Fruit fly (Drosophila melanogaster) whole organism, embryonic: Measurements from ENCODE around the gene mRpS23.

Experiments used
- Awh ChIP-seq: fragments of 200-800 bp; sonication (Bioruptor generic); IDR thresholded peaks from 2 replicates; pipeline ENCODE4, ENCODE4 v1.3.6; 2022; ENCODE audit warnings: missing biosample characterization, missing genetic modification characterization
- BEAF-32 ChIP-seq: fragments of 200-800 bp; sonication (Bioruptor generic); optimal IDR thresholded peaks from 3 replicates; lab custom pipeline; 2017; ENCODE audit warnings: missing biosample characterization, missing genetic modification characterization, mild to moderate bottlenecking, moderate library complexity, missing genetic modification reagents
- CG12155 ChIP-seq: fragments of 200-800 bp; sonication (Bioruptor generic); optimal IDR thresholded peaks from 3 replicates; lab custom pipeline; 2016; ENCODE audit warnings: missing biosample characterization, missing genetic modification characterization
- CG1233 ChIP-seq: fragments of 200-800 bp; sonication (Bioruptor generic); optimal IDR thresholded peaks from 4 replicates; lab custom pipeline; 2018; ENCODE audit warnings: missing biosample characterization, mild to moderate bottlenecking, missing genetic modification characterization
- CG12659 ChIP-seq: fragments of 200-800 bp; sonication (Bioruptor generic); optimal IDR thresholded peaks from 3 replicates; lab custom pipeline; 2017; ENCODE audit warnings: mild to moderate bottlenecking, missing biosample characterization, missing genetic modification reagents, missing genetic modification characterization
- CG15514 ChIP-seq: fragments of 200-800 bp; sonication (Bioruptor generic); optimal IDR thresholded peaks from 3 replicates; lab custom pipeline; 2017; ENCODE audit warnings: missing biosample characterization, missing genetic modification characterization, mild to moderate bottlenecking, moderate library complexity, missing genetic modification reagents
- CG1603 ChIP-seq: fragments of 200-800 bp; sonication (Bioruptor generic); optimal IDR thresholded peaks from 2 replicates; lab custom pipeline; 2019; ENCODE audit warnings: missing biosample characterization, mild to moderate bottlenecking, missing genetic modification characterization, moderate library complexity
- CG16815 ChIP-seq: fragments of 200-800 bp; sonication (Bioruptor generic); optimal IDR thresholded peaks from 3 replicates; lab custom pipeline; 2017; ENCODE audit warnings: missing biosample characterization, mild to moderate bottlenecking, missing genetic modification characterization
- CG17186 ChIP-seq: fragments of 200-800 bp; sonication (Bioruptor generic); optimal IDR thresholded peaks from 3 replicates; lab custom pipeline; 2017; ENCODE audit warnings: missing biosample characterization, missing genetic modification reagents, missing genetic modification characterization
- CG17385 ChIP-seq: fragments of 200-800 bp; sonication (Bioruptor generic); optimal IDR thresholded peaks from 3 replicates; lab custom pipeline; 2018; ENCODE audit warnings: missing biosample characterization, mild to moderate bottlenecking, missing genetic modification characterization
- CG17829 ChIP-seq: fragments of 200-800 bp; optimal IDR thresholded peaks from 2 replicates; lab custom pipeline; 2019; ENCODE audit warnings: missing biosample characterization, mild to moderate bottlenecking, missing genetic modification characterization, moderate library complexity
- CG2116 ChIP-seq: fragments of 200-800 bp; sonication (Bioruptor generic); optimal IDR thresholded peaks from 3 replicates; lab custom pipeline; 2018; ENCODE audit warnings: missing biosample characterization, mild to moderate bottlenecking, missing genetic modification characterization
- CG34224 ChIP-seq: fragments of 200-800 bp; sonication (Bioruptor generic); IDR thresholded peaks from 3 replicates; pipeline ENCODE4 v1.3.6; 2022; ENCODE audit warnings: missing biosample characterization, missing genetic modification characterization; ENCODE audit not compliant: partially characterized antibody
- CG34422 ChIP-seq: fragments of 200-800 bp; sonication (Bioruptor generic); IDR thresholded peaks from 3 replicates; pipeline ENCODE4 v1.3.6; 2022; ENCODE audit warnings: missing biosample characterization, missing genetic modification characterization
- CG4404 ChIP-seq: fragments of 200-800 bp; sonication (Bioruptor generic); IDR thresholded peaks from 2 replicates; pipeline ENCODE4 v1.3.6; 2022; ENCODE audit warnings: missing biosample characterization, missing genetic modification characterization
- CG4617 ChIP-seq: fragments of 200-800 bp; sonication (Bioruptor generic); optimal IDR thresholded peaks from 3 replicates; lab custom pipeline; 2016; ENCODE audit warnings: missing biosample characterization, missing genetic modification characterization, borderline replicate concordance
- CG4707 ChIP-seq: fragments of 200-800 bp; sonication (Bioruptor generic); optimal IDR thresholded peaks from 2 replicates; lab custom pipeline; 2018; ENCODE audit warnings: missing biosample characterization, mild to moderate bottlenecking, missing genetic modification characterization, moderate library complexity
- CG4730 ChIP-seq: fragments of 200-800 bp; sonication (Bioruptor generic); IDR thresholded peaks from 2 replicates; pipeline ENCODE4 v1.3.6; 2022; ENCODE audit warnings: missing biosample characterization, missing genetic modification characterization
- CG7928 ChIP-seq: fragments of 200-800 bp; sonication (Bioruptor generic); optimal IDR thresholded peaks from 2 replicates; lab custom pipeline; 2017; ENCODE audit warnings: missing biosample characterization, mild to moderate bottlenecking, missing genetic modification characterization
- CG8924 ChIP-seq: fragments of 200-800 bp; optimal IDR thresholded peaks from 3 replicates; lab custom pipeline; 2019; ENCODE audit warnings: missing biosample characterization, mild to moderate bottlenecking, missing genetic modification characterization, moderate library complexity
- Dip2 ChIP-seq: fragments of 200-800 bp; sonication (Bioruptor generic); IDR thresholded peaks from 2 replicates; pipeline ENCODE4 v1.3.6; 2022; ENCODE audit warnings: missing biosample characterization, missing genetic modification characterization
- Dp ChIP-seq: fragments of 200-800 bp; sonication (Bioruptor generic); optimal IDR thresholded peaks from 2 replicates; lab custom pipeline; 2018; ENCODE audit warnings: missing biosample characterization, mild to moderate bottlenecking, missing genetic modification characterization, moderate library complexity
- Dref ChIP-seq: fragments of 200-800 bp; sonication (Bioruptor generic); IDR thresholded peaks from 2 replicates; pipeline ENCODE4 v1.3.6; 2022; ENCODE audit warnings: missing biosample characterization, missing genetic modification characterization
- Ets65A ChIP-seq: fragments of 200-800 bp; sonication (Bioruptor generic); peaks from one replicate; lab custom pipeline; 2016; ENCODE audit warnings: missing biosample characterization, missing genetic modification characterization
- Ets97D ChIP-seq: fragments of 200-800 bp; sonication (Bioruptor generic); optimal IDR thresholded peaks from 3 replicates; lab custom pipeline; 2016; ENCODE audit warnings: missing biosample characterization, missing genetic modification characterization
- HLH3B ChIP-seq: fragments of 200-800 bp; sonication (Bioruptor generic); IDR thresholded peaks from 2 replicates; pipeline ENCODE4 v1.3.6; 2022; ENCODE audit warnings: missing biosample characterization, missing genetic modification characterization
- HLH4C ChIP-seq: fragments of 200-800 bp; sonication (Bioruptor generic); IDR thresholded peaks from 3 replicates; pipeline ENCODE4 v1.3.6; 2022; ENCODE audit warnings: missing biosample characterization, missing genetic modification characterization; ENCODE audit not compliant: partially characterized antibody
- HmgZ ChIP-seq: fragments of 200-800 bp; sonication (Bioruptor generic); optimal IDR thresholded peaks from 2 replicates; lab custom pipeline; 2018; ENCODE audit warnings: missing biosample characterization, mild to moderate bottlenecking, missing genetic modification characterization
- Lhr ChIP-seq: fragments of 200-800 bp; sonication (Bioruptor generic); optimal IDR thresholded peaks from 3 replicates; lab custom pipeline; 2017; ENCODE audit warnings: mild to moderate bottlenecking, missing biosample characterization, missing genetic modification reagents, missing genetic modification characterization
- MBD-R2 ChIP-seq: fragments of 200-800 bp; sonication (Bioruptor generic); IDR thresholded peaks from 2 replicates; pipeline ENCODE4 v1.3.6; 2022; ENCODE audit warnings: missing biosample characterization, missing genetic modification characterization
- NK7.1 ChIP-seq: fragments of 200-800 bp; sonication (Bioruptor generic); optimal IDR thresholded peaks from 3 replicates; lab custom pipeline; 2016; ENCODE audit warnings: missing biosample characterization, missing genetic modification characterization
- Sry-β ChIP-seq: fragments of 200-800 bp; sonication (Bioruptor generic); optimal IDR thresholded peaks from 2 replicates; lab custom pipeline; 2018; ENCODE audit warnings: missing biosample characterization, mild to moderate bottlenecking, missing genetic modification characterization, moderate library complexity
- Ssrp ChIP-seq: fragments of 200-800 bp; sonication (Bioruptor generic); optimal IDR thresholded peaks from 2 replicates; lab custom pipeline; 2018; ENCODE audit warnings: missing biosample characterization, mild to moderate bottlenecking, missing genetic modification characterization, moderate library complexity
- Xrp1 ChIP-seq: fragments of 200-800 bp; sonication (Bioruptor generic); IDR thresholded peaks from 2 replicates; pipeline ENCODE4 v1.3.6; 2022; ENCODE audit warnings: missing biosample characterization, missing genetic modification characterization
- YL-1 ChIP-seq: fragments of 200-800 bp; sonication (Bioruptor generic); optimal IDR thresholded peaks from 3 replicates; lab custom pipeline; 2017; ENCODE audit warnings: missing biosample characterization, mild to moderate bottlenecking, missing genetic modification characterization
- chinmo ChIP-seq: fragments of 200-800 bp; sonication (Bioruptor generic); IDR thresholded peaks from 4 replicates; pipeline ENCODE4 v1.3.6; 2022; ENCODE audit warnings: missing biosample characterization, missing genetic modification characterization; ENCODE audit not compliant: partially characterized antibody
- crol ChIP-seq: fragments of 200-800 bp; sonication (Bioruptor generic); IDR thresholded peaks from 2 replicates; pipeline ENCODE4 v1.3.6; 2022; ENCODE audit warnings: missing biosample characterization, missing genetic modification characterization
- gfzf ChIP-seq: fragments of 200-800 bp; sonication (Bioruptor generic); optimal IDR thresholded peaks from 2 replicates; lab custom pipeline; 2016; ENCODE audit warnings: missing biosample characterization, mild to moderate bottlenecking, missing genetic modification characterization, moderate library complexity
- jigr1 ChIP-seq: fragments of 200-800 bp; sonication (Bioruptor generic); IDR thresholded peaks from 3 replicates; pipeline ENCODE4 v1.3.6; 2022; ENCODE audit warnings: missing biosample characterization, missing genetic modification characterization
- mam ChIP-seq: fragments of 200-800 bp; sonication (Bioruptor generic); optimal IDR thresholded peaks from 3 replicates; lab custom pipeline; 2016; ENCODE audit warnings: missing biosample characterization, missing genetic modification characterization
- nerfin-2 ChIP-seq: fragments of 200-800 bp; sonication (Bioruptor generic); IDR thresholded peaks from 2 replicates; pipeline ENCODE4 v1.3.6; 2022; ENCODE audit warnings: missing biosample characterization, missing genetic modification characterization; ENCODE audit not compliant: partially characterized antibody
- pfk ChIP-seq: fragments of 200-800 bp; sonication (Bioruptor generic); optimal IDR thresholded peaks from 2 replicates; lab custom pipeline; 2018; ENCODE audit warnings: missing biosample characterization, mild to moderate bottlenecking, missing genetic modification characterization, moderate library complexity
- pzg ChIP-seq: fragments of 200-800 bp; sonication (Bioruptor generic); optimal IDR thresholded peaks from 3 replicates; lab custom pipeline; 2018; ENCODE audit warnings: missing biosample characterization, mild to moderate bottlenecking, missing genetic modification characterization, moderate library complexity
- row ChIP-seq: fragments of 200-800 bp; sonication (Bioruptor generic); IDR thresholded peaks from 3 replicates; pipeline ENCODE4 v1.3.6; 2022; ENCODE audit warnings: missing biosample characterization, missing genetic modification characterization
- slou ChIP-seq: fragments of 200-800 bp; sonication (Bioruptor generic); optimal IDR thresholded peaks from 3 replicates; lab custom pipeline; 2016; ENCODE audit warnings: missing biosample characterization, missing genetic modification characterization
- sqz ChIP-seq: fragments of 200-800 bp; sonication (Bioruptor generic); optimal IDR thresholded peaks from 3 replicates; lab custom pipeline; 2018; ENCODE audit warnings: missing biosample characterization, mild to moderate bottlenecking, missing genetic modification characterization
- stwl ChIP-seq: fragments of 200-800 bp; sonication (Bioruptor generic); optimal IDR thresholded peaks from 3 replicates; lab custom pipeline; 2018; ENCODE audit warnings: missing biosample characterization, mild to moderate bottlenecking, missing genetic modification characterization, moderate library complexity
- unc-4 ChIP-seq: fragments of 200-800 bp; sonication (Bioruptor generic); IDR thresholded peaks from 2 replicates; pipeline ENCODE4 v1.3.6; 2022; ENCODE audit warnings: missing biosample characterization, missing genetic modification characterization; ENCODE audit not compliant: partially characterized antibody
- vvl ChIP-seq: fragments of 200-800 bp; sonication (Bioruptor generic); IDR thresholded peaks from 2 replicates; pipeline ENCODE4 v1.3.6; 2022; ENCODE audit warnings: missing biosample characterization, missing genetic modification characterization

The mRpS23 gene

dm6 chr2L:13813604-13814178, 21.2 kb downstream of the mRpS23 start, which contains the start of gene Sos (continued):
- no peak for TF ChIP-seq CG1603
- peak; percentile 87 for TF ChIP-seq MBD-R2 (GFP tag; lab: Robert Waterston, UW)
- TF ChIP-seq CG4707: no peak
- TF ChIP-seq CG2116 (GFP tag; lab: Kevin White, UChicago): peak; percentile 38
- peak; percentile 99 for TF ChIP-seq CG17385
- no peak for TF ChIP-seq mam
- TF ChIP-seq Lhr: peak; percentile 86
- peak; percentile 45 for TF ChIP-seq Ets97D (GFP tag; lab: Kevin White, UChicago)
- TF ChIP-seq BEAF-32 (GFP tag; lab: Kevin White, UChicago): peak; percentile 56
- TF ChIP-seq CG17829: peak; percentile 47
- no peak for TF ChIP-seq CG1233
- peak; percentile 37 for TF ChIP-seq CG12155
- no peak for TF ChIP-seq Xrp1 (GFP tag; lab: Robert Waterston, UW)
- TF ChIP-seq Ssrp: no peak
- no peak for TF ChIP-seq Awh (GFP tag; lab: Robert Waterston, UW)
- TF ChIP-seq Dref: peak; percentile 54
- peak; percentile 89 for TF ChIP-seq CG7928 (GFP tag; lab: Kevin White, UChicago)
- peak; percentile 94 for TF ChIP-seq gfzf (GFP tag; lab: Kevin White, UChicago)
- peak; percentile 94 for TF ChIP-seq Dp (GFP tag; lab: Kevin White, UChicago)
- TF ChIP-seq row (GFP tag; lab: Robert Waterston, UW): peak; percentile 41; the same call in 2 of the 3 replicates
- no peak for TF ChIP-seq slou (GFP tag; lab: Kevin White, UChicago)
- TF ChIP-seq CG17186 (GFP tag; lab: Kevin White, UChicago): peak; percentile 9
- TF ChIP-seq HmgZ: peak; percentile 57
- TF ChIP-seq pzg (GFP tag; lab: Kevin White, UChicago): peak; percentile 96
- no peak for TF ChIP-seq jigr1 (GFP tag; lab: Robert Waterston, UW)
- no peak for TF ChIP-seq sqz (GFP tag; lab: Kevin White, UChicago)
- peak; percentile 61 for TF ChIP-seq CG15514 (GFP tag; lab: Kevin White, UChicago)
- TF ChIP-seq YL-1 (GFP tag; lab: Kevin White, UChicago): peak; percentile 94
- peak; percentile 82 for TF ChIP-seq CG4617 (GFP tag; lab: Kevin White, UChicago)
- TF ChIP-seq vvl (GFP tag; lab: Robert Waterston, UW): 0 out of 2 replicates have a peak, but pooled peaks have one; percentile 23
- peak; percentile 84 for TF ChIP-seq CG12659 (GFP tag; lab: Kevin White, UChicago)
- TF ChIP-seq stwl: peak; percentile 79
- no peak for TF ChIP-seq Ets65A (GFP tag; lab: Kevin White, UChicago)

dm6 chr2L:13813156-13813555, 21.7 kb downstream of the mRpS23 start, which contains the start of gene CG16888:
TSS of gene CG16888 (minus strand) at chr2L:13813256.
- no peak for TF ChIP-seq CG4730
- TF ChIP-seq pfk (GFP tag; lab: Kevin White, UChicago): peak; percentile 59
- no peak for TF ChIP-seq crol
- no peak for TF ChIP-seq Dip2
- TF ChIP-seq CG4404 (GFP tag; lab: Robert Waterston, UW): no peak
- no peak for TF ChIP-seq CG34422 (GFP tag; lab: Robert Waterston, UW)

- TF ChIP-seq pzg (GFP tag; lab: Kevin White, UChicago) (peak; percentile 67), CG8924 (tag; lab: Kevin White, UChicago) (no peak), HLH3B (no peak), CG34224 (GFP tag; lab: Robert Waterston, UW) (peak; percentile 57), CG16815 (GFP tag; lab: Kevin White, UChicago) (no peak), CG34422 (GFP tag; lab: Robert Waterston, UW) (peak; percentile 72; the same call in 1 of the 3 replicates), NK7.1 (GFP tag; lab: Kevin White, UChicago) (no peak), chinmo (GFP tag; lab: Robert Waterston, UW) (0 out of 4 replicates have a peak, but pooled peaks have one; percentile 66), nerfin-2 (peak; percentile 25; the same call in 1 of the 2 replicates), HLH4C (GFP tag; lab: Robert Waterston, UW) (peak; percentile 38; the same call in 1 of the 3 replicates), unc-4 (GFP tag; lab: Robert Waterston, UW) (peak; percentile 62), Sry-β (GFP tag; lab: Kevin White, UChicago) (no peak), Dip2 (no peak)
These were observed 23.5 kb downstream of the mRpS23 start, which contains the start of the genes Adat1 and CG16865 for dm6 chr2L:13811323-13811722. TSS of gene Adat1 (minus strand) at chr2L:13811474. TSS of gene CG16865 (plus strand) at chr2L:13811522.
